Fruit fly (Drosophila melanogaster) whole organism, embryonic: ENCODE results near the gene pan.

ENCODE experiments used
- Abd-B ChIP-seq: fragments of 200-800 bp; sonication (Bioruptor generic); optimal IDR thresholded peaks from 2 replicates; lab custom pipeline; 2018; ENCODE audit warnings: missing biosample characterization, mild to moderate bottlenecking, missing genetic modification characterization, moderate library complexity
- CG10321 ChIP-seq: fragments of 200-800 bp; sonication (Bioruptor generic); IDR thresholded peaks from 2 replicates; pipeline ENCODE4 v1.3.6; 2022; ENCODE audit warnings: missing biosample characterization, missing genetic modification characterization
- CG10543 ChIP-seq: fragments of 200-800 bp; sonication (Bioruptor generic); optimal IDR thresholded peaks from 3 replicates; lab custom pipeline; 2017; ENCODE audit warnings: missing biosample characterization, mild to moderate bottlenecking, missing genetic modification characterization, moderate library complexity
- CG12659 ChIP-seq: fragments of 200-800 bp; sonication (Bioruptor generic); optimal IDR thresholded peaks from 3 replicates; lab custom pipeline; 2017; ENCODE audit warnings: mild to moderate bottlenecking, missing biosample characterization, missing genetic modification reagents, missing genetic modification characterization
- CG14710 ChIP-seq: fragments of 200-800 bp; sonication (Bioruptor generic); optimal IDR thresholded peaks from 3 replicates; lab custom pipeline; 2019; ENCODE audit warnings: missing biosample characterization, mild to moderate bottlenecking, missing genetic modification characterization, moderate library complexity
- CG1603 ChIP-seq: fragments of 200-800 bp; sonication (Bioruptor generic); optimal IDR thresholded peaks from 2 replicates; lab custom pipeline; 2019; ENCODE audit warnings: missing biosample characterization, mild to moderate bottlenecking, missing genetic modification characterization, moderate library complexity
- CG16813 ChIP-seq: fragments of 200-800 bp; sonication (Bioruptor generic); IDR thresholded peaks from 3 replicates; pipeline ENCODE4 v1.3.6; 2022; ENCODE audit warnings: missing biosample characterization, missing genetic modification characterization; ENCODE audit not compliant: partially characterized antibody
- CG17186 ChIP-seq: fragments of 200-800 bp; sonication (Bioruptor generic); optimal IDR thresholded peaks from 3 replicates; lab custom pipeline; 2017; ENCODE audit warnings: missing biosample characterization, missing genetic modification reagents, missing genetic modification characterization
- CG18764 ChIP-seq: fragments of 200-800 bp; sonication (Bioruptor generic); optimal IDR thresholded peaks from 3 replicates; lab custom pipeline; 2016; ENCODE audit warnings: missing biosample characterization, missing genetic modification characterization
- CG2120 ChIP-seq: fragments of 200-800 bp; sonication (Bioruptor generic); optimal IDR thresholded peaks from 3 replicates; lab custom pipeline; 2016; ENCODE audit warnings: missing biosample characterization, missing genetic modification characterization
- CG2199 ChIP-seq: fragments of 200-800 bp; sonication (Bioruptor generic); IDR thresholded peaks from 3 replicates; pipeline ENCODE4 v1.3.6; 2022; ENCODE audit warnings: missing biosample characterization, missing genetic modification characterization
- CG3065 ChIP-seq: fragments of 200-800 bp; sonication (Bioruptor generic); optimal IDR thresholded peaks from 2 replicates; lab custom pipeline; 2016; ENCODE audit warnings: missing biosample characterization, missing genetic modification characterization
- CG31365 ChIP-seq: fragments of 200-800 bp; sonication (Bioruptor generic); optimal IDR thresholded peaks from 2 replicates; lab custom pipeline; 2018; ENCODE audit warnings: missing biosample characterization, mild to moderate bottlenecking, missing genetic modification characterization
- CG4404 ChIP-seq: fragments of 200-800 bp; sonication (Bioruptor generic); IDR thresholded peaks from 2 replicates; pipeline ENCODE4 v1.3.6; 2022; ENCODE audit warnings: missing biosample characterization, missing genetic modification characterization
- CG4424 ChIP-seq: fragments of 200-800 bp; sonication (Bioruptor generic); optimal IDR thresholded peaks from 3 replicates; lab custom pipeline; 2016; ENCODE audit warnings: missing biosample characterization, missing genetic modification characterization
- CG4617 ChIP-seq: fragments of 200-800 bp; sonication (Bioruptor generic); optimal IDR thresholded peaks from 3 replicates; lab custom pipeline; 2016; ENCODE audit warnings: missing biosample characterization, missing genetic modification characterization, borderline replicate concordance
- CG6683 ChIP-seq: fragments of 200-800 bp; sonication (Bioruptor generic); optimal IDR thresholded peaks from 2 replicates; lab custom pipeline; 2017; ENCODE audit warnings: missing biosample characterization, mild to moderate bottlenecking, missing genetic modification characterization, missing genetic modification reagents
- CG7357 ChIP-seq: fragments of 200-800 bp; sonication (Bioruptor generic); IDR thresholded peaks from 3 replicates; pipeline ENCODE4 v1.3.6; 2022; ENCODE audit warnings: missing biosample characterization, missing genetic modification characterization
- CG7963 ChIP-seq: fragments of 200-800 bp; sonication (Bioruptor generic); IDR thresholded peaks from 3 replicates; pipeline ENCODE4 v1.3.6; 2022; ENCODE audit warnings: missing biosample characterization, missing genetic modification characterization; ENCODE audit not compliant: partially characterized antibody
- CG8359 ChIP-seq: fragments of 200-800 bp; sonication (Bioruptor generic); optimal IDR thresholded peaks from 2 replicates; lab custom pipeline; 2017; ENCODE audit warnings: missing biosample characterization, mild to moderate bottlenecking, missing genetic modification characterization, borderline replicate concordance
- CG8924 ChIP-seq: fragments of 200-800 bp; optimal IDR thresholded peaks from 3 replicates; lab custom pipeline; 2019; ENCODE audit warnings: missing biosample characterization, mild to moderate bottlenecking, missing genetic modification characterization, moderate library complexity
- CTCF ChIP-seq: fragments of 200-800 bp; sonication (Bioruptor generic); optimal IDR thresholded peaks from 2 replicates; lab custom pipeline; 2017; ENCODE audit warnings: missing biosample characterization, mild to moderate bottlenecking, missing genetic modification characterization, moderate library complexity
- Dbx ChIP-seq: fragments of 200-800 bp; sonication (Bioruptor generic); IDR thresholded peaks from 3 replicates; pipeline ENCODE4 v1.3.6; 2022; ENCODE audit warnings: missing biosample characterization, missing genetic modification characterization
- Dfd ChIP-seq, 2 experiments: fragments of >200 bp; optimal IDR thresholded peaks; 2 replicates each; lab custom pipeline; 2017; ENCODE audit warnings: missing biosample characterization in 2 of 2, missing genetic modification characterization in 2 of 2
- Dll ChIP-seq: fragments of 200-800 bp; sonication (Bioruptor generic); IDR thresholded peaks from 4 replicates; pipeline ENCODE4 v1.3.6; 2022; ENCODE audit warnings: missing biosample characterization, missing genetic modification characterization; ENCODE audit not compliant: partially characterized antibody
- Dp ChIP-seq: fragments of 200-800 bp; sonication (Bioruptor generic); optimal IDR thresholded peaks from 2 replicates; lab custom pipeline; 2018; ENCODE audit warnings: missing biosample characterization, mild to moderate bottlenecking, missing genetic modification characterization, moderate library complexity
- ERR ChIP-seq: fragments of 200-800 bp; sonication (Bioruptor generic); optimal IDR thresholded peaks from 2 replicates; lab custom pipeline; 2016; ENCODE audit warnings: missing biosample characterization, missing genetic modification characterization
- Hr39 ChIP-seq: fragments of >200 bp; optimal IDR thresholded peaks from 2 replicates; lab custom pipeline; 2017
- Med ChIP-seq: fragments of 200-800 bp; sonication (Bioruptor generic); peaks from one replicate; lab custom pipeline; 2016; ENCODE audit warnings: missing biosample characterization, missing genetic modification characterization, mild to moderate bottlenecking, inconsistent platforms, moderate library complexity
- Nf-YB ChIP-seq: fragments of 200-800 bp; sonication (Bioruptor generic); optimal IDR thresholded peaks from 3 replicates; lab custom pipeline; 2019; ENCODE audit warnings: missing biosample characterization, mild to moderate bottlenecking, missing genetic modification characterization, moderate library complexity
- Scr ChIP-seq: fragments of 200-800 bp; sonication (Bioruptor generic); IDR thresholded peaks from 2 replicates; pipeline ENCODE4 v1.3.6; 2022; ENCODE audit warnings: missing biosample characterization, missing genetic modification characterization; ENCODE audit not compliant: partially characterized antibody
- Sry-β ChIP-seq: fragments of 200-800 bp; sonication (Bioruptor generic); optimal IDR thresholded peaks from 2 replicates; lab custom pipeline; 2018; ENCODE audit warnings: missing biosample characterization, mild to moderate bottlenecking, missing genetic modification characterization, moderate library complexity
- chm ChIP-seq: fragments of 200-800 bp; sonication (Bioruptor generic); IDR thresholded peaks from 2 replicates; pipeline ENCODE4 v1.3.6; 2022; ENCODE audit warnings: missing biosample characterization, missing genetic modification characterization
- croc ChIP-seq: fragments of 200-800 bp; sonication (Bioruptor generic); conservative IDR thresholded peaks from 3 replicates; pipeline ENCODE4 v1.3.6; 2022; ENCODE audit warnings: missing biosample characterization, missing genetic modification characterization
- dimm ChIP-seq: fragments of 200-800 bp; sonication (Bioruptor generic); IDR thresholded peaks from 2 replicates; pipeline ENCODE4 v1.3.6; 2022; ENCODE audit warnings: missing biosample characterization, missing genetic modification characterization
- eyg ChIP-seq: fragments of 200-800 bp; sonication (Bioruptor generic); optimal IDR thresholded peaks from 3 replicates; lab custom pipeline; 2016; ENCODE audit warnings: missing biosample characterization, missing genetic modification characterization
- gce ChIP-seq: fragments of 200-800 bp; sonication (Bioruptor generic); IDR thresholded peaks from 3 replicates; pipeline ENCODE4 v1.3.6; 2022; ENCODE audit warnings: missing biosample characterization, missing genetic modification characterization
- gfzf ChIP-seq: fragments of 200-800 bp; sonication (Bioruptor generic); optimal IDR thresholded peaks from 2 replicates; lab custom pipeline; 2016; ENCODE audit warnings: missing biosample characterization, mild to moderate bottlenecking, missing genetic modification characterization, moderate library complexity
- nerfin-2 ChIP-seq: fragments of 200-800 bp; sonication (Bioruptor generic); IDR thresholded peaks from 2 replicates; pipeline ENCODE4 v1.3.6; 2022; ENCODE audit warnings: missing biosample characterization, missing genetic modification characterization; ENCODE audit not compliant: partially characterized antibody
- nom ChIP-seq: fragments of 200-800 bp; sonication (Bioruptor generic); optimal IDR thresholded peaks from 2 replicates; lab custom pipeline; 2017; ENCODE audit warnings: missing biosample characterization, missing genetic modification characterization, mild to moderate bottlenecking, moderate library complexity, missing genetic modification reagents
- pzg ChIP-seq: fragments of 200-800 bp; sonication (Bioruptor generic); optimal IDR thresholded peaks from 3 replicates; lab custom pipeline; 2018; ENCODE audit warnings: missing biosample characterization, mild to moderate bottlenecking, missing genetic modification characterization, moderate library complexity
- repo ChIP-seq: fragments of 200-800 bp; sonication (Bioruptor generic); optimal IDR thresholded peaks from 2 replicates; lab custom pipeline; 2016; ENCODE audit warnings: missing biosample characterization, missing genetic modification characterization
- row ChIP-seq: fragments of 200-800 bp; sonication (Bioruptor generic); IDR thresholded peaks from 3 replicates; pipeline ENCODE4 v1.3.6; 2022; ENCODE audit warnings: missing biosample characterization, missing genetic modification characterization
- sim ChIP-seq: fragments of 200-800 bp; sonication (Bioruptor generic); IDR thresholded peaks from 2 replicates; pipeline ENCODE4 v1.3.6; 2022; ENCODE audit warnings: missing biosample characterization, missing genetic modification characterization
- slou ChIP-seq: fragments of 200-800 bp; sonication (Bioruptor generic); optimal IDR thresholded peaks from 3 replicates; lab custom pipeline; 2016; ENCODE audit warnings: missing biosample characterization, missing genetic modification characterization
- sqz ChIP-seq: fragments of 200-800 bp; sonication (Bioruptor generic); optimal IDR thresholded peaks from 3 replicates; lab custom pipeline; 2018; ENCODE audit warnings: missing biosample characterization, mild to moderate bottlenecking, missing genetic modification characterization
- zen2 ChIP-seq: fragments of 200-800 bp; sonication (Bioruptor generic); IDR thresholded peaks from 3 replicates; pipeline ENCODE4 v1.3.6; 2022; ENCODE audit warnings: missing biosample characterization, missing genetic modification characterization; ENCODE audit not compliant: partially characterized antibody

Gene pan

DNA sequence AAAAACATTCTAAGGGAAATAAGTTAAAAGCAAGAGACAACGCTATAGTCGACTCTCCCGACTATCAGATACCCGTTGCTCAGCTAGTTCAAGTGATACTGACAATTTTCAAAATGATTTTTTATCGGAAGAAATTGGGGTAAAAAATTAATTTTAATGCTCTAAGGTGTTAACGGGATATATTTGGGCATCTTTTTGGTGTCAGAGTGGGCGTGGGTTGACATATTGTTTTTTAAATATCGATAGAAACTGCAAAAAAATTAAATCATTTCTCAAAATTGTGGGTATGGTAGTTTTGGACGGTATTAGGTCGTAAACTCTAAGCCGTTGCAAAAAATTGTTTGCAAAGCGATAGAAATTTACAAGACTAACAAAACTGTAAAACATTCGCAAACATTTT is 61.4 kb downstream of the pan start (continued):
- TF ChIP-seq Abd-B (GFP tag; lab: Kevin White, UChicago), result no peak
- TF ChIP-seq CG10543 (GFP tag; lab: Kevin White, UChicago), result no peak
- no peak for TF ChIP-seq CG4617 (GFP tag; lab: Kevin White, UChicago)
- 0 out of 2 replicates have a peak, but pooled peaks have one; percentile 33 for TF ChIP-seq nerfin-2
- peak; percentile 81 for TF ChIP-seq CG16813
- TF ChIP-seq Scr (GFP tag; lab: Robert Waterston, UW), result peak; percentile 31
- no peak for TF ChIP-seq sim (GFP tag; lab: Robert Waterston, UW)
- TF ChIP-seq CG8359 (GFP tag; lab: Kevin White, UChicago), result no peak
- no peak for TF ChIP-seq CG6683 (GFP tag; lab: Kevin White, UChicago)
- TF ChIP-seq gce (GFP tag; lab: Robert Waterston, UW), result no peak
- TF ChIP-seq ERR (GFP tag; lab: Kevin White, UChicago), result no peak
- no peak for TF ChIP-seq Hr39

DNA sequence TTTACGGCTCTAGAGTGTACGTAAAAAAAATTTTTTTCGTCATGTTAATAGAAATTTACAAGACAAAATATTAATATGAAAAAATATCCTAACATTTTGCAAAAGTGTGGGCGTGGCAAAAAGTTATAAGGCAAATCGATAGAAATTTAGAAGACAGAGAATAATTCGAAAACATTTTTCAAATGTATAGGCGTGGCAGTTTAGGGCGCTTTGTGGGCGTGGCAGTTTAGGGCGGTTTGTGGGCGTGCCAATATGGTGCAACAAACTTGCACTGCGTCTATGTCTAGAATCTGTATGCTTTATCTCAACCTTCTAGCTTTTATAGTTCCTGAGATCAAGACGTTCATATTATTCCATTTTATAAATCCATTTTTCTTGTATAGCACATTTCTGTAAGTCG is 61.9 kb downstream of the pan start:
- TF ChIP-seq CG1603 (tag; lab: Kevin White, UChicago), result peak; percentile 12
- TF ChIP-seq eyg, result no peak
- TF ChIP-seq Dfd (GFP tag; optimal IDR thresholded peaks at IDR 0.05; lab: Kevin White, UChicago), result peak in 1 of 2 experiments; percentile 7
- no peak for TF ChIP-seq dimm (GFP tag; lab: Robert Waterston, UW)
- no peak for TF ChIP-seq CG10321 (GFP tag; lab: Robert Waterston, UW)
- TF ChIP-seq CG4404 (GFP tag; lab: Robert Waterston, UW), result no peak
- no peak for TF ChIP-seq Dll (GFP tag; lab: Robert Waterston, UW)
- TF ChIP-seq CG3065, result peak; percentile 63
- no peak for TF ChIP-seq Nf-YB (GFP tag; lab: Kevin White, UChicago)
- peak; percentile 5 for TF ChIP-seq Med (GFP tag; lab: Kevin White, UChicago)

DNA sequence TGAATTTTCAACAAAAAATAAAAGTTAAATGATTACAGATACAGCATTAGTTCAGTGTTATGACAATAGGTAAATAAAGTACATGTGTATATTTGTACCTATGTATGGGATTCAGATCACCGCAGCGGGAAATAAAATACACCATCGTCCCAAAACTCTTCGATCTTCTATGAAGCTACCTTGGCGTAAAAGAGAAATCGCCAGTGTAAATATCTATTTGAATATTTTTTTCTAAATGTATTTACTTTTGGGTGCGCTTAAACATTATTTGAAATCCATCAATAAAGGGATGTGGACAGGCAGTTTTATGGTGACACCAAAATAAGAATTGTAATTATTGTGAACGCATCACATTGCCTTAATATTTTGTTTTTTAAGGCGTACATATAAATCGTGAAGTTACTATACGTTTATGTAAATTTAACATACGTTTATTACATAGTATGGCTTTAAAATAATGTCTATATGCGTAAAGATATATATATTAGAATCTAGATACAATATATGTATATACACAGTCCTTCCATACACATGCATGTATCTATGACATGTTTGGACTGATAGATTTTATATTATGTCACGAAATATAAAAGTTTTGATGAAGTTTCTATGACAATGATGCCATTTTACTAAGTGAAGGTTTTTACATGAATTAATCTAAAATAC is 63.0 kb downstream of the pan start, which contains the start of gene anne:
TSS of gene anne (plus strand) at position 263 of the 666 bp plus-strand sequence.
- TF ChIP-seq pzg (GFP tag; lab: Kevin White, UChicago), result peak; percentile 86
- TF ChIP-seq Dp (GFP tag; lab: Kevin White, UChicago), result peak; percentile 5
- TF ChIP-seq repo (GFP tag; lab: Kevin White, UChicago), result no peak
- TF ChIP-seq nom, result peak; percentile 10
- TF ChIP-seq CG4424 (GFP tag; lab: Kevin White, UChicago), result peak; percentile 16
- peak; percentile 35 for TF ChIP-seq slou (GFP tag; lab: Kevin White, UChicago)
- peak; percentile 97 for TF ChIP-seq CG7357 (GFP tag; lab: Robert Waterston, UW)
- TF ChIP-seq CG17186, result peak; percentile 53
- TF ChIP-seq CTCF (GFP tag; lab: Kevin White, UChicago), result no peak
- TF ChIP-seq Dbx (GFP tag; lab: Robert Waterston, UW), result no peak
- no peak for TF ChIP-seq CG7963 (GFP tag; lab: Robert Waterston, UW)
- no peak for TF ChIP-seq croc
- TF ChIP-seq Sry-β (GFP tag; lab: Kevin White, UChicago), result peak; percentile 3
- TF ChIP-seq CG2199 (GFP tag; lab: Robert Waterston, UW), result peak; percentile 83; the same call in 2 of the 3 replicates
- peak; percentile 68 for TF ChIP-seq Med (GFP tag; lab: Kevin White, UChicago)
- peak in 1 of 2 experiments; percentile 9 for TF ChIP-seq Dfd (GFP tag; optimal IDR thresholded peaks at IDR 0.05; lab: Kevin White, UChicago)
- peak; percentile 84 for TF ChIP-seq CG12659 (GFP tag; lab: Kevin White, UChicago)
- peak; percentile 41 for TF ChIP-seq CG18764 (GFP tag; lab: Kevin White, UChicago)
- peak; percentile 86 for TF ChIP-seq row
- no peak for TF ChIP-seq Hr39
- TF ChIP-seq sqz (GFP tag; lab: Kevin White, UChicago), result peak; percentile 14
- peak; percentile 3 for TF ChIP-seq CG2120
- TF ChIP-seq gfzf (GFP tag; lab: Kevin White, UChicago), result peak; percentile 34
- no peak for TF ChIP-seq CG31365 (tag; lab: Kevin White, UChicago)
- TF ChIP-seq CG8924 (tag; lab: Kevin White, UChicago), result peak; percentile 32
- peak; percentile 75 for TF ChIP-seq CG14710 (tag; lab: Kevin White, UChicago)
- TF ChIP-seq zen2 (GFP tag; lab: Robert Waterston, UW), result no peak
- TF ChIP-seq chm (GFP tag; lab: Robert Waterston, UW), result no peak
